Worm (Caenorhabditis elegans) whole organism, midembryonic: ENCODE results near the gene pyt-1.

Experiments used
- cog-1 ChIP-seq: sonication (generic microtip); optimal IDR thresholded peaks from 2 replicates; lab custom pipeline; 2016; ENCODE audit warnings: missing genetic modification characterization, missing compliant biosample characterization
- flt-1 ChIP-seq: fragments of 200-800 bp; sonication (Bioruptor generic); IDR thresholded peaks from 2 replicates; pipeline ENCODE4 v1.3.6; 2022; ENCODE audit warnings: missing genetic modification characterization, missing compliant biosample characterization
- klf-2 ChIP-seq: fragments of 200-800 bp; sonication (Bioruptor generic); conservative IDR thresholded peaks from 2 replicates; pipeline ENCODE4 v1.3.6; 2022; ENCODE audit warnings: missing genetic modification reagents, missing genetic modification characterization, missing compliant biosample characterization
- med-1 ChIP-seq: sonication (generic microtip); optimal IDR thresholded peaks from 2 replicates; lab custom pipeline; 2017; ENCODE audit warnings: missing genetic modification characterization, mild to moderate bottlenecking, missing compliant biosample characterization, antibody characterized with exemption, missing genetic modification reagents; ENCODE audit not compliant: insufficient read depth

DNA sequence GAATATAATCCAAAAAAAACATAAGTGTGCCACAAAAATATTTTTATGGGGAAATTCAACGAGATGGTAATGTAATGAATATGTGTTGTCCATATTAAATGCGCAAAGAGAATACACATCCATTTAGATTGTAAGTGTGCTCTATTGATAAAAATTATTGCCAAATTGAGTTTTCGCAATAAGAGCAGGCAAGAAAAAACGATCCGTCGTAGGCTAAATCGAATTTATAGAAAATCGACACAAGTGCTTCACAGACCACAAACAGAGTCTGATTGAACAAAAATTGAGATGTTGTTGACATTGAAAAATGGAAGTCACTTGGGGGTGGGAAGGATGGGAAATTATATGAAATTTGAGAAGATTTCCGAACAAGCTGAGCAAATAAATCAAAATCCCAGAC lies 35.9 kb upstream of the pyt-1 start:
- TF ChIP-seq med-1 (GFP tag; lab: Kevin White, UChicago) (no peak), cog-1 (no peak), klf-2 (GFP tag; lab: Robert Waterston, UW) (no peak), flt-1 (GFP tag; lab: Robert Waterston, UW) (no peak)
